Fruit fly (Drosophila melanogaster): ENCODE data around the gene Sol1.

The Sol1 gene

dm6 chr3R:12422379-12422975 is 36.4 kb downstream of the Sol1 start, which contains the start of the genes Scgbeta and CG17202:
Gene Scgbeta, minus strand, starts transcription at chr3R:12422429.
Gene CG17202, plus strand, starts transcription at chr3R:12422768.
- TF ChIP-seq Sry-β (GFP tag; optimal IDR thresholded peaks at IDR 0.05) (no peak), sisA (GFP tag; IDR thresholded peaks at IDR 0.05) (no peak), CG2116 (GFP tag; optimal IDR thresholded peaks at IDR 0.05) (peak; percentile 7), mirr (GFP tag; optimal IDR thresholded peaks at IDR 0.05) (no peak), tx (GFP tag; optimal IDR thresholded peaks at IDR 0.05) (no peak), Ada2b (GFP tag; IDR thresholded peaks at IDR 0.05) (0 out of 2 replicates have a peak, but pooled peaks have one; percentile 5), nau (GFP tag; optimal IDR thresholded peaks at IDR 0.05) (no peak), CG34376 (GFP tag; optimal IDR thresholded peaks at IDR 0.05) (peak; percentile 40), dimm (GFP tag; IDR thresholded peaks at IDR 0.05) (no peak), CG32767 (GFP tag; IDR thresholded peaks at IDR 0.05) (0 out of 2 replicates have a peak, but pooled peaks have one; percentile 12), slbo (GFP tag; IDR thresholded peaks at IDR 0.05) (no peak), onecut (GFP tag; IDR thresholded peaks at IDR 0.05) (peak; percentile 29), CG13624 (GFP tag; optimal IDR thresholded peaks at IDR 0.05) (peak; percentile 30), CG7556 (GFP tag; optimal IDR thresholded peaks at IDR 0.05) (no peak), CG12391 (tag; optimal IDR thresholded peaks at IDR 0.05) (peak; percentile 60), vvl (GFP tag; IDR thresholded peaks at IDR 0.05) (no peak), CG13424 (tag; optimal IDR thresholded peaks at IDR 0.05) (peak; percentile 41), Dad (GFP tag; optimal IDR thresholded peaks at IDR 0.05) (no peak), br (optimal IDR thresholded peaks at IDR 0.05) (no peak), Oli (tag; optimal IDR thresholded peaks at IDR 0.05) (no peak), CG17802 (tag; optimal IDR thresholded peaks at IDR 0.05) (no peak), Lhr (GFP tag; optimal IDR thresholded peaks at IDR 0.05) (peak; percentile 76), CG9932 (GFP tag; IDR thresholded peaks at IDR 0.05) (peak; percentile 56), knrl (GFP tag; IDR thresholded peaks at IDR 0.05; ENCODE audit: partially characterized antibody) (peak; percentile 49; the same call in 1 of the 3 replicates), Tbp (GFP tag; optimal IDR thresholded peaks at IDR 0.05) (no peak), CG6854 (GFP tag; optimal IDR thresholded peaks at IDR 0.05) (no peak), gem (tag; optimal IDR thresholded peaks at IDR 0.05) (no peak), Eip74EF (GFP tag; optimal IDR thresholded peaks at IDR 0.05) (no peak), nmo (GFP tag; optimal IDR thresholded peaks at IDR 0.05) (peak; percentile 39), Sox100B (GFP tag; optimal IDR thresholded peaks at IDR 0.05) (no peak), Ptx1 (GFP tag; IDR thresholded peaks at IDR 0.05) (no peak), CG17361 (GFP tag; IDR thresholded peaks at IDR 0.05) (no peak), sc (optimal IDR thresholded peaks at IDR 0.05) (no peak), sc (GFP tag; optimal IDR thresholded peaks at IDR 0.05) (no peak), psq (GFP tag; optimal IDR thresholded peaks at IDR 0.05) (no peak), Asciz (GFP tag; optimal IDR thresholded peaks at IDR 0.05) (no peak), Xrp1 (GFP tag; IDR thresholded peaks at IDR 0.05) (no peak), Deaf1 (tag; optimal IDR thresholded peaks at IDR 0.05) (no peak), shn (GFP tag; optimal IDR thresholded peaks at IDR 0.05) (no peak), pnt (GFP tag; optimal IDR thresholded peaks at IDR 0.05) (no peak), Lpt (GFP tag; optimal IDR thresholded peaks at IDR 0.05) (no peak), CG1647 (GFP tag; optimal IDR thresholded peaks at IDR 0.05) (no peak), Atf-2 (GFP tag; optimal IDR thresholded peaks at IDR 0.05) (no peak), tup (GFP tag; optimal IDR thresholded peaks at IDR 0.05) (no peak), Atf6 (GFP tag; IDR thresholded peaks at IDR 0.05) (no peak), CG32772 (GFP tag; IDR thresholded peaks at IDR 0.05) (no peak), CG11456 (GFP tag; IDR thresholded peaks at IDR 0.05) (peak; percentile 38; the same call in 1 of the 3 replicates), Taf1 (GFP tag; IDR thresholded peaks at IDR 0.05) (no peak), Bteb2 (GFP tag; optimal IDR thresholded peaks at IDR 0.05) (peak; percentile 7), dmrt11E (tag; optimal IDR thresholded peaks at IDR 0.05) (no peak), stwl (tag; optimal IDR thresholded peaks at IDR 0.05) (peak; percentile 41), toy (GFP tag; IDR thresholded peaks at IDR 0.05) (no peak)

Data from whole organism, embryonic.